Fruit fly (Drosophila melanogaster) whole organism, embryonic: Measurements from ENCODE around the gene ATPsynepsilonL.

Experiments
- Aef1 ChIP-seq: fragments of 200-800 bp; sonication (Bioruptor generic); IDR thresholded peaks from 3 replicates; pipeline ENCODE4 v1.3.6; 2022; ENCODE audit warnings: missing biosample characterization, missing genetic modification characterization
- BtbVII ChIP-seq: fragments of 200-800 bp; sonication (Bioruptor generic); optimal IDR thresholded peaks from 3 replicates; lab custom pipeline; 2017; ENCODE audit warnings: missing biosample characterization, mild to moderate bottlenecking, missing genetic modification characterization
- CG10979 ChIP-seq: fragments of 200-800 bp; sonication (Bioruptor generic); optimal IDR thresholded peaks from 2 replicates; lab custom pipeline; 2018; ENCODE audit warnings: missing biosample characterization, mild to moderate bottlenecking, missing genetic modification characterization, moderate library complexity
- CG11456 ChIP-seq: fragments of 200-800 bp; sonication (Bioruptor generic); IDR thresholded peaks from 3 replicates; pipeline ENCODE4 v1.3.6; 2022; ENCODE audit warnings: missing biosample characterization, missing genetic modification characterization
- CG12071 ChIP-seq: fragments of 200-800 bp; sonication (Bioruptor generic); optimal IDR thresholded peaks from 3 replicates; lab custom pipeline; 2018; ENCODE audit warnings: missing biosample characterization, mild to moderate bottlenecking, missing genetic modification characterization
- CG13296 ChIP-seq: fragments of 200-800 bp; sonication (Bioruptor generic); optimal IDR thresholded peaks from 3 replicates; lab custom pipeline; 2018; ENCODE audit warnings: missing biosample characterization, mild to moderate bottlenecking, missing genetic modification characterization
- CG14050 ChIP-seq: fragments of 200-800 bp; sonication (Bioruptor generic); IDR thresholded peaks from 3 replicates; pipeline ENCODE4 v1.3.6; 2022; ENCODE audit warnings: missing biosample characterization, missing genetic modification characterization
- CG1529 ChIP-seq: fragments of 200-800 bp; sonication (Bioruptor generic); optimal IDR thresholded peaks from 3 replicates; lab custom pipeline; 2018; ENCODE audit warnings: missing biosample characterization, missing genetic modification characterization
- CG16863 ChIP-seq: fragments of 200-800 bp; sonication (Bioruptor generic); optimal IDR thresholded peaks from 3 replicates; lab custom pipeline; 2016; ENCODE audit warnings: missing biosample characterization, missing genetic modification characterization
- CG17186 ChIP-seq: fragments of 200-800 bp; sonication (Bioruptor generic); optimal IDR thresholded peaks from 3 replicates; lab custom pipeline; 2017; ENCODE audit warnings: missing biosample characterization, missing genetic modification reagents, missing genetic modification characterization
- CG17612 ChIP-seq: fragments of 200-800 bp; sonication (Bioruptor generic); IDR thresholded peaks from 2 replicates; pipeline ENCODE4 v1.3.6; 2022; ENCODE audit warnings: missing biosample characterization, missing genetic modification characterization
- CG2199 ChIP-seq: fragments of 200-800 bp; sonication (Bioruptor generic); IDR thresholded peaks from 3 replicates; pipeline ENCODE4 v1.3.6; 2022; ENCODE audit warnings: missing biosample characterization, missing genetic modification characterization
- CG2712 ChIP-seq: fragments of 200-800 bp; optimal IDR thresholded peaks from 3 replicates; lab custom pipeline; 2019; ENCODE audit warnings: missing biosample characterization, mild to moderate bottlenecking, missing genetic modification characterization, moderate library complexity
- CG30431 ChIP-seq: fragments of 200-800 bp; sonication (Bioruptor generic); optimal IDR thresholded peaks from 2 replicates; lab custom pipeline; 2017; ENCODE audit warnings: missing biosample characterization, missing genetic modification characterization
- CG33557 ChIP-seq: fragments of 200-800 bp; sonication (Bioruptor generic); optimal IDR thresholded peaks from 2 replicates; lab custom pipeline; 2019; ENCODE audit warnings: missing biosample characterization, mild to moderate bottlenecking, missing genetic modification characterization, moderate library complexity
- CG4707 ChIP-seq: fragments of 200-800 bp; sonication (Bioruptor generic); optimal IDR thresholded peaks from 2 replicates; lab custom pipeline; 2018; ENCODE audit warnings: missing biosample characterization, mild to moderate bottlenecking, missing genetic modification characterization, moderate library complexity
- CG6689 ChIP-seq: fragments of 200-800 bp; sonication (Bioruptor generic); IDR thresholded peaks from 2 replicates; pipeline ENCODE4 v1.3.6; 2022; ENCODE audit warnings: missing biosample characterization, missing genetic modification characterization
- CG7839 ChIP-seq: fragments of 200-800 bp; sonication (Bioruptor generic); optimal IDR thresholded peaks from 3 replicates; lab custom pipeline; 2018; ENCODE audit warnings: missing biosample characterization, mild to moderate bottlenecking, missing genetic modification characterization, moderate library complexity
- CG7987 ChIP-seq: fragments of 200-800 bp; sonication (Bioruptor generic); optimal IDR thresholded peaks from 2 replicates; lab custom pipeline; 2018; ENCODE audit warnings: missing biosample characterization, mild to moderate bottlenecking, missing genetic modification characterization, moderate library complexity
- CG8089 ChIP-seq: fragments of 200-800 bp; sonication (Bioruptor generic); optimal IDR thresholded peaks from 3 replicates; lab custom pipeline; 2016; ENCODE audit warnings: missing biosample characterization, missing genetic modification characterization
- CG9609 ChIP-seq: fragments of 200-800 bp; sonication (Bioruptor generic); optimal IDR thresholded peaks from 3 replicates; lab custom pipeline; 2016; ENCODE audit warnings: missing biosample characterization, missing genetic modification characterization
- CkIIα-i1 ChIP-seq: fragments of 200-800 bp; sonication (Bioruptor generic); IDR thresholded peaks from 2 replicates; pipeline ENCODE4 v1.3.6; 2022; ENCODE audit warnings: missing biosample characterization, missing genetic modification characterization
- Dfd ChIP-seq, 2 experiments: fragments of >200 bp; optimal IDR thresholded peaks; 2 replicates each; lab custom pipeline; 2017; ENCODE audit warnings: missing biosample characterization in 2 of 2, missing genetic modification characterization in 2 of 2
- Eip74EF ChIP-seq, 2 experiments: fragments of 200-800 bp in 1 of 2; fragments of >200 bp in 1 of 2; sonication (Bioruptor generic) in 1 of 2; optimal IDR thresholded peaks; 2 replicates each; lab custom pipeline; 2017 to 2019; ENCODE audit warnings: missing biosample characterization in 2 of 2, missing genetic modification characterization in 2 of 2, mild to moderate bottlenecking in 1 of 2, moderate library complexity in 1 of 2
- Gug ChIP-seq: fragments of 200-800 bp; sonication (Bioruptor generic); IDR thresholded peaks from 4 replicates; pipeline ENCODE4 v1.3.6; 2022; ENCODE audit warnings: missing biosample characterization, missing genetic modification characterization
- Hey ChIP-seq: fragments of 200-800 bp; sonication (Bioruptor generic); optimal IDR thresholded peaks from 3 replicates; lab custom pipeline; 2018; ENCODE audit warnings: missing biosample characterization, mild to moderate bottlenecking, missing genetic modification characterization
- Hsf ChIP-seq: fragments of 200-800 bp; sonication (Bioruptor generic); optimal IDR thresholded peaks from 3 replicates; lab custom pipeline; 2016; ENCODE audit warnings: missing biosample characterization, missing genetic modification characterization
- Med ChIP-seq: fragments of 200-800 bp; sonication (Bioruptor generic); peaks from one replicate; lab custom pipeline; 2016; ENCODE audit warnings: missing biosample characterization, missing genetic modification characterization, mild to moderate bottlenecking, inconsistent platforms, moderate library complexity
- Mes4 ChIP-seq: fragments of 200-800 bp; sonication (Bioruptor generic); optimal IDR thresholded peaks from 2 replicates; lab custom pipeline; 2016; ENCODE audit warnings: missing biosample characterization, missing genetic modification characterization
- Rfx ChIP-seq: fragments of 200-800 bp; sonication (Bioruptor generic); IDR thresholded peaks from 2 replicates; pipeline ENCODE4 v1.3.6; 2022; ENCODE audit warnings: missing biosample characterization, missing genetic modification characterization
- Sox102F ChIP-seq: fragments of 200-800 bp; sonication (Bioruptor generic); optimal IDR thresholded peaks from 2 replicates; lab custom pipeline; 2018; ENCODE audit warnings: missing biosample characterization, mild to moderate bottlenecking, missing genetic modification characterization, moderate library complexity
- Sry-β ChIP-seq: fragments of 200-800 bp; sonication (Bioruptor generic); optimal IDR thresholded peaks from 2 replicates; lab custom pipeline; 2018; ENCODE audit warnings: missing biosample characterization, mild to moderate bottlenecking, missing genetic modification characterization, moderate library complexity
- ase ChIP-seq: fragments of 200-800 bp; sonication (Bioruptor generic); IDR thresholded peaks from 3 replicates; pipeline ENCODE4 v1.3.6; 2022; ENCODE audit warnings: missing biosample characterization, missing genetic modification characterization
- bab2 ChIP-seq: fragments of 200-800 bp; sonication (Bioruptor generic); optimal IDR thresholded peaks from 2 replicates; lab custom pipeline; 2016; ENCODE audit warnings: missing biosample characterization, missing genetic modification characterization
- cas ChIP-seq: fragments of 200-800 bp; sonication (Bioruptor generic); IDR thresholded peaks from 2 replicates; pipeline ENCODE4 v1.3.6; 2022; ENCODE audit warnings: missing biosample characterization, missing genetic modification characterization
- cato ChIP-seq: fragments of 200-800 bp; sonication (Bioruptor generic); optimal IDR thresholded peaks from 2 replicates; lab custom pipeline; 2016; ENCODE audit warnings: missing biosample characterization, missing genetic modification characterization, borderline replicate concordance
- ci ChIP-seq: fragments of 200-800 bp; sonication (Bioruptor generic); IDR thresholded peaks from 3 replicates; pipeline ENCODE4 v1.3.6; 2022; ENCODE audit warnings: missing biosample characterization, missing genetic modification characterization
- dan ChIP-seq: fragments of 200-800 bp; sonication (Bioruptor generic); IDR thresholded peaks from 2 replicates; pipeline ENCODE4 v1.3.6; 2022; ENCODE audit warnings: missing biosample characterization, missing genetic modification characterization
- dimm ChIP-seq: fragments of 200-800 bp; sonication (Bioruptor generic); IDR thresholded peaks from 2 replicates; pipeline ENCODE4 v1.3.6; 2022; ENCODE audit warnings: missing biosample characterization, missing genetic modification characterization
- dysf ChIP-seq: fragments of 200-800 bp; sonication (Bioruptor generic); IDR thresholded peaks from 3 replicates; pipeline ENCODE4 v1.3.6; 2022; ENCODE audit warnings: missing biosample characterization, missing genetic modification characterization
- eve ChIP-seq, 2 experiments: fragments of >200 bp; optimal IDR thresholded peaks; 2 replicates each; lab custom pipeline; 2017; ENCODE audit warnings: missing biosample characterization in 2 of 2, missing genetic modification characterization in 2 of 2
- ewg ChIP-seq: fragments of 200-800 bp; sonication (Bioruptor generic); optimal IDR thresholded peaks from 3 replicates; lab custom pipeline; 2017; ENCODE audit warnings: mild to moderate bottlenecking, missing biosample characterization, missing genetic modification reagents, missing genetic modification characterization
- eyg ChIP-seq: fragments of 200-800 bp; sonication (Bioruptor generic); optimal IDR thresholded peaks from 3 replicates; lab custom pipeline; 2016; ENCODE audit warnings: missing biosample characterization, missing genetic modification characterization
- fd64A ChIP-seq: fragments of 200-800 bp; sonication (Bioruptor generic); optimal IDR thresholded peaks from 3 replicates; lab custom pipeline; 2018; ENCODE audit warnings: missing biosample characterization, mild to moderate bottlenecking, missing genetic modification characterization
- odd ChIP-seq: fragments of 200-800 bp; sonication (Bioruptor generic); optimal IDR thresholded peaks from 2 replicates; lab custom pipeline; 2017; ENCODE audit warnings: missing biosample characterization, mild to moderate bottlenecking, missing genetic modification characterization
- org-1 ChIP-seq: fragments of 200-800 bp; sonication (Bioruptor generic); optimal IDR thresholded peaks from 2 replicates; lab custom pipeline; 2017; ENCODE audit warnings: missing biosample characterization, missing genetic modification characterization
- pros ChIP-seq: fragments of 200-800 bp; sonication (Bioruptor generic); optimal IDR thresholded peaks from 3 replicates; lab custom pipeline; 2019; ENCODE audit warnings: missing biosample characterization, mild to moderate bottlenecking, missing genetic modification characterization, moderate library complexity
- repo ChIP-seq: fragments of 200-800 bp; sonication (Bioruptor generic); optimal IDR thresholded peaks from 2 replicates; lab custom pipeline; 2016; ENCODE audit warnings: missing biosample characterization, missing genetic modification characterization
- unpg ChIP-seq: fragments of 200-800 bp; sonication (Bioruptor generic); optimal IDR thresholded peaks from 3 replicates; lab custom pipeline; 2018; ENCODE audit warnings: missing biosample characterization, mild to moderate bottlenecking, missing genetic modification characterization, moderate library complexity
- yki ChIP-seq: fragments of >200 bp; optimal IDR thresholded peaks from 3 replicates; lab custom pipeline; 2018

Gene ATPsynepsilonL

DNA sequence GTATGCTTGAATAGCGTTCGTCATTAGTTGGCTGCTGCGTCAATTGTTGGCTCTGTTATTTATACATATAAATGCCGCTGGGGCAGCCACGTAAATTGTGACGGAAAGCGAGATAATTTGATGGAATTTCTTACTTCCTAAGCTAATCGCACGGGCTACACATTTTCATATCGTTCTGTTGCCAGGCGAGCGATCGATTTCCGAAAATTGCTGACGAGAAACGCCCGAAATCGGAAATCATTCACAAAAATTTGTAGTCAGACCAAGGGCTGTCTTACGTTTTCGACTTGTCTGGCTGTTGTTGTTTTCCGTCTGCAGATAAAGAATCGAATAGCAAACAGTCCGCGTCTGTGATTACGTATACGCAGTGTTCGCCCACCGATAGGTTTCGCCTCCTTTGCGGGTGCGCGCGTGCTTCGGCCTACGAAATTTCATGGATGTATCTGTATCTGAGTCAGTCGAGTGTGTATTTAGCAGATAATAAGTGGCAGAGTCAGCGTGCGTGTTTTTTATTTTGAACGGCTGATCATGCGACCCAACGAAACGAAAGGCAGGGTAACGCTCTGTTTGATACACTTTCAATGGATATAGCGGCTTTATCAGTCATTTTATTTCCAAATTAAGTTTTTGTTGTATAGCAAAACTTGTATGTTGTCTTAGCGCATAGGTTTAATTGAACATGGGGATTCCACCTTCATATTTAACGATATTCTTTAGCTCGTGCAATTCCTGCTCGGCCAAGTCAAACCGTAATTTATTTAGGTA, 23.9 kb upstream of the ATPsynepsilonL start (continued):
- TF ChIP-seq CG11456 (GFP tag; lab: Robert Waterston, UW) = peak; percentile 69; the same call in 1 of the 3 replicates
- TF ChIP-seq Sry-β (GFP tag; lab: Kevin White, UChicago) = no peak
- no peak for TF ChIP-seq pros (GFP tag; lab: Kevin White, UChicago)
- TF ChIP-seq repo (GFP tag; lab: Kevin White, UChicago) = peak; percentile 45
- TF ChIP-seq Dfd (GFP tag; optimal IDR thresholded peaks at IDR 0.05; lab: Kevin White, UChicago) = no peak
- TF ChIP-seq Mes4 (GFP tag; lab: Kevin White, UChicago) = no peak
- TF ChIP-seq Rfx (GFP tag; lab: Robert Waterston, UW) = peak; percentile 86
- peak; percentile 21 for TF ChIP-seq CG10979
- peak; percentile 58; the same call in 2 of the 4 replicates for TF ChIP-seq Gug (GFP tag; lab: Robert Waterston, UW)
- peak; percentile 69; the same call in 1 of the 3 replicates for TF ChIP-seq CG2199 (GFP tag; lab: Robert Waterston, UW)
- TF ChIP-seq CG8089 (GFP tag; lab: Kevin White, UChicago) = peak; percentile 5
- peak; percentile 67 for TF ChIP-seq CG2712
- TF ChIP-seq CG14050 (GFP tag; lab: Robert Waterston, UW) = peak; percentile 34; the same call in 1 of the 3 replicates
- TF ChIP-seq odd (GFP tag; lab: Kevin White, UChicago) = peak; percentile 62
- TF ChIP-seq cas (GFP tag; lab: Robert Waterston, UW) = no peak
- TF ChIP-seq CG30431 = peak; percentile 45
- peak; percentile 37 for TF ChIP-seq CG1529 (GFP tag; lab: Kevin White, UChicago)
- TF ChIP-seq CG33557 (GFP tag; lab: Kevin White, UChicago) = no peak
- TF ChIP-seq CkIIα-i1 (GFP tag; lab: Robert Waterston, UW) = 0 out of 2 replicates have a peak, but pooled peaks have one; percentile 37
- peak; percentile 57 for TF ChIP-seq Hsf (GFP tag; lab: Kevin White, UChicago)
- TF ChIP-seq dimm = no peak
- peak in 1 of 2 experiments; percentile 85 for TF ChIP-seq eve (GFP tag; optimal IDR thresholded peaks at IDR 0.05; lab: Kevin White, UChicago)
- TF ChIP-seq Sox102F (GFP tag; lab: Kevin White, UChicago) = peak; percentile 71
- TF ChIP-seq dysf (GFP tag; lab: Robert Waterston, UW) = peak; percentile 79
- TF ChIP-seq BtbVII (GFP tag; lab: Kevin White, UChicago) = peak; percentile 80
- TF ChIP-seq CG9609 = peak; percentile 49
- TF ChIP-seq cato (GFP tag; lab: Kevin White, UChicago) = no peak
- TF ChIP-seq CG16863 (GFP tag; lab: Kevin White, UChicago) = peak; percentile 53
- TF ChIP-seq Eip74EF (GFP tag; optimal IDR thresholded peaks at IDR 0.05; lab: Kevin White, UChicago) = peak in 1 of 2 experiments; percentile 80
- TF ChIP-seq org-1 (GFP tag; lab: Kevin White, UChicago) = peak; percentile 72
- TF ChIP-seq ci = peak; percentile 75
- peak; percentile 78 for TF ChIP-seq CG13296
- TF ChIP-seq Hey (tag; lab: Kevin White, UChicago) = peak; percentile 59
- TF ChIP-seq ase (GFP tag; lab: Robert Waterston, UW) = peak; percentile 47; the same call in 1 of the 3 replicates
- peak; percentile 66 for TF ChIP-seq bab2 (GFP tag; lab: Kevin White, UChicago)
- peak; percentile 60 for TF ChIP-seq Aef1 (GFP tag; lab: Robert Waterston, UW)
- TF ChIP-seq CG6689 = peak; percentile 71
- peak; percentile 95 for TF ChIP-seq Med (GFP tag; lab: Kevin White, UChicago)
- TF ChIP-seq CG17186 (GFP tag; lab: Kevin White, UChicago) = no peak
- peak; percentile 81 for TF ChIP-seq CG7987 (GFP tag; lab: Kevin White, UChicago)
- TF ChIP-seq CG12071 = peak; percentile 48
- peak; percentile 76 for TF ChIP-seq CG7839
- no peak for TF ChIP-seq CG4707
- peak; percentile 41 for TF ChIP-seq fd64A (GFP tag; lab: Kevin White, UChicago)
- no peak for TF ChIP-seq dan
- peak; percentile 38 for TF ChIP-seq ewg
- no peak for TF ChIP-seq yki
- peak; percentile 36; the same call in 1 of the 2 replicates for TF ChIP-seq CG17612 (GFP tag; lab: Robert Waterston, UW)
- TF ChIP-seq eyg (GFP tag; lab: Kevin White, UChicago) = peak; percentile 66
- TF ChIP-seq unpg (GFP tag; lab: Kevin White, UChicago) = peak; percentile 74
